Worm (Caenorhabditis elegans) whole organism, midembryonic: ENCODE results near the gene C50E3.12.

ENCODE experiments used
- cog-1 ChIP-seq: sonication (generic microtip); optimal IDR thresholded peaks from 2 replicates; lab custom pipeline; 2016; ENCODE audit warnings: missing genetic modification characterization, missing compliant biosample characterization
- flt-1 ChIP-seq: fragments of 200-800 bp; sonication (Bioruptor generic); IDR thresholded peaks from 2 replicates; pipeline ENCODE4 v1.3.6; 2022; ENCODE audit warnings: missing genetic modification characterization, missing compliant biosample characterization
- med-1 ChIP-seq: sonication (generic microtip); optimal IDR thresholded peaks from 2 replicates; lab custom pipeline; 2017; ENCODE audit warnings: missing genetic modification characterization, mild to moderate bottlenecking, missing compliant biosample characterization, antibody characterized with exemption, missing genetic modification reagents; ENCODE audit not compliant: insufficient read depth
- ref-1 ChIP-seq: fragments of 200-800 bp; sonication (Bioruptor generic); conservative IDR thresholded peaks from 2 replicates; pipeline ENCODE4 v1.3.6; 2022; ENCODE audit warnings: missing genetic modification reagents, missing genetic modification characterization, missing compliant biosample characterization
- tab-1 ChIP-seq: fragments of 200-800 bp; sonication (Bioruptor generic); IDR thresholded peaks from 2 replicates; pipeline ENCODE4 v1.3.6; 2022; ENCODE audit warnings: missing genetic modification characterization, missing compliant biosample characterization
- ztf-23 ChIP-seq: fragments of 200-800 bp; sonication (Bioruptor generic); IDR thresholded peaks from 2 replicates; pipeline ENCODE4 v1.3.6; 2022; ENCODE audit warnings: missing genetic modification reagents, missing genetic modification characterization, missing compliant biosample characterization

DNA sequence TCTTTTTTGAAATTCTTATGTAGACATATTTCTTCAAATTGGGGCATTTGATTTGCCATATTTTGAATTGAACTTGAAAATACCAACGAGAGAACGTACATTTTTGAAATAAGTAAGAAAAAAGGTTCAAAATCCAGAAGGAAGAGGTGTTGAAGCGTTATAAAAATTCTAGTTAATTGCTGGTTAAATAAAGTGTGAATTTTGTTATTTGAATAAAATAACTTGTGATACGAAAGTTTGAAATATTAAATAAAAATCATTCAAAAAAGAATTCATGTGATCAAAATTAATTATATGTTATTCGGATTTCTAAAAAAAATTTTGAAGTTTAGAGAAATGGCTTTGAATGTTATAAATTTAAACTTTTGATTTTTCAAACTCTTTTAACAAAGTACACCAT is 21.7 kb downstream of the C50E3.12 start, which contains the start of gene C50E3.9:
- no peak for TF ChIP-seq flt-1 (GFP tag; lab: Robert Waterston, UW)
- TF ChIP-seq tab-1 (GFP tag; lab: Robert Waterston, UW): no peak
- no peak for TF ChIP-seq ztf-23
- no peak for TF ChIP-seq ref-1
- no peak for TF ChIP-seq cog-1 (tag; lab: Kevin White, UChicago)
- TF ChIP-seq med-1 (GFP tag; lab: Kevin White, UChicago): no peak
